Worm (Caenorhabditis elegans): Measurements from ENCODE around the gene Y64G10A.1.

The Y64G10A.1 gene

DNA sequence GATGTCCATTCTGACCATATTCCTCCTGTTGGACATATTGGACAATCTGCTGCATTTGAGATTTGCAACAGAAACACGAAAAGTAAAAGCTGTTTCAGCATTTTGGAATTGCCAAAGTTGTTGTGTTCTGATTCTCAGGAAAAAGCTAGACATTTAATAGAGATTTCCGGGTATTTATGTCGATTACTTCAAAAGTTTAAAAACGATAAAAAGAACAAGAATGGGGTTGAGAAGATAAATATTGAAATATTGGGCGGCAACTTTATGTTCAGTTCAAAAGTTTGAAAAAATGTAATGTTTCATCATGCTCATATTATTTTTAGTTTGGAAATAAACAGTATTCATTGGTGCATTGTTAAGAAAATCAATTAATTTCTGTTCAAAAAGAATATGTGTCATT, at the start of gene Y64G10A.1:
Y64G10A.1 (minus strand) TSS at position 101 of the 400 bp plus-strand sequence.
- no peak for TF ChIP-seq tab-1 (GFP tag; IDR thresholded peaks at IDR 0.05)
- no peak for TF ChIP-seq ref-1 (GFP tag; conservative IDR thresholded peaks at IDR 0.05)

DNA sequence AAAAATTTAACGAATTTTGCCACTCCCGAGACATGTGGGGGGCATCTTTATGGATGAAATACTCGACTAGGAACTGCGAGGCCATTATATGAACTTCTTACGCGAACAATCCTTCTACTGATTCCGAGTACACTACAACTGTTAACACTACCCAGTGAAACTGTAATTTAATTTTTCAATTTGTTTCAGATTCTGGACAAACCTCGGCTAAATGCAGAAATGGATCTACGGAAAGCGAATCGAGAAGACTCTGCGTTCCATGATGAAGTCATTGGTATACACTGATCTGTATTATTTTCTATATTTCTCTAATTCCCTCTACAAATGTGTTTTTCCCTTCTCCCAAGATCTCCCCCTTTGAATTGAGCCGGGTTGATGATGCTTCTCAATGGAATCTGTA, 46.0 kb upstream of the Y64G10A.1 start:
- TF ChIP-seq klf-2 (GFP tag; conservative IDR thresholded peaks at IDR 0.05) (no peak), ztf-29 (GFP tag; IDR thresholded peaks at IDR 0.05) (no peak), cog-1 (tag; optimal IDR thresholded peaks at IDR 0.05) (no peak), ztf-23 (GFP tag; IDR thresholded peaks at IDR 0.05) (no peak), tab-1 (GFP tag; IDR thresholded peaks at IDR 0.05) (no peak), med-1 (GFP tag; optimal IDR thresholded peaks at IDR 0.05; ENCODE audit: insufficient read depth) (no peak), T22C8.4 (GFP tag; IDR thresholded peaks at IDR 0.05) (no peak), ref-1 (GFP tag; conservative IDR thresholded peaks at IDR 0.05) (no peak), flt-1 (GFP tag; IDR thresholded peaks at IDR 0.05) (no peak)

ce11 chrIV:14276773-14277388, 38.0 kb upstream of the Y64G10A.1 start:
- no peak for TF ChIP-seq tab-1 (GFP tag; IDR thresholded peaks at IDR 0.05)
- no peak for TF ChIP-seq T22C8.4 (GFP tag; IDR thresholded peaks at IDR 0.05)
- TF ChIP-seq klf-2 (GFP tag; conservative IDR thresholded peaks at IDR 0.05), result no peak
- TF ChIP-seq flt-1 (GFP tag; IDR thresholded peaks at IDR 0.05), result no peak
- TF ChIP-seq cog-1 (tag; optimal IDR thresholded peaks at IDR 0.05), result no peak
- no peak for TF ChIP-seq ztf-29 (GFP tag; IDR thresholded peaks at IDR 0.05)
- TF ChIP-seq med-1 (GFP tag; optimal IDR thresholded peaks at IDR 0.05; ENCODE audit: insufficient read depth), result no peak
- no peak for TF ChIP-seq ref-1 (GFP tag; conservative IDR thresholded peaks at IDR 0.05)
- TF ChIP-seq ztf-23 (GFP tag; IDR thresholded peaks at IDR 0.05), result no peak

DNA sequence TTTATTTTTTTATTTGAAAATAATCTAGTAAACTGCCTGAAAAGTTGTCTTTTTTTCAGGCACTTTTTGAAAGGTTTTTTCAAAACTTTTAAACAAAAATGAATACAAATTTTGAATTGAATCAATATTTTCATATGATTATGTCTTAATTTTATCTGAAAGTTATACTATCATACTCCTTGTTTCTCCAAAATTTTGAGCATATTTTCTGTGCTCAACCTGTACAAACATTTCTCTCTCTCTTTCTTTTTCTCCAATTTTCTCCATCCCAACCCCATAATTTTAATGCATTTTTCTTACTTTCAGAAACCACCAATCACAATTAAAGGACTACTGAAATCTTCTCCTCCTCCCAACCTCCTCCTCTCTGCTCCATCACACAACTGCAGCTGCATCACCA, 37.3 kb upstream of the Y64G10A.1 start, which contains the start of gene ilcr-1:
ilcr-1 (plus strand) TSS at position 301 of the 400 bp plus-strand sequence.
- TF ChIP-seq T22C8.4 (GFP tag; IDR thresholded peaks at IDR 0.05) (no peak), ztf-23 (GFP tag; IDR thresholded peaks at IDR 0.05) (no peak), cog-1 (tag; optimal IDR thresholded peaks at IDR 0.05) (no peak), ref-1 (GFP tag; conservative IDR thresholded peaks at IDR 0.05) (no peak), klf-2 (GFP tag; conservative IDR thresholded peaks at IDR 0.05) (no peak)

DNA sequence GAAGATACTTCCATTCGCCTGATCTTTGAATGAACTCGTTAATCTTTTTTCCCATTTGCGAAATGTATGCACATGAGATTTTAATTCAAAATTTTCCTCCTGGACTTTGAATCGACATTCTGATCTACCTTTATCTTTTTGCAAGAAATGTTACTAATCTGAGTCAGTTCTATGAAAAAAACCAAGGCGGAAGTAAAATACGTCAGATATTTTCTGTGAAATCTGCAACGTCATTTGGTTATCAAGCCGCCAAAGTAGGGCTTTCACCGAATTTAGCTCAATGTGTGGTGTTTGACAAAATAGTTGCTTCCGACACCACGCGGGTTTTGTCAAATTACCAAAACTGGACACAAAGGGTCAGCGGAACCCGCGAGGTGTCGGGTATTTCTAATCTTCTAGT, 36.0 kb upstream of the Y64G10A.1 start:
- TF ChIP-seq klf-2 (GFP tag; conservative IDR thresholded peaks at IDR 0.05) (no peak), T22C8.4 (GFP tag; IDR thresholded peaks at IDR 0.05) (no peak), ztf-29 (GFP tag; IDR thresholded peaks at IDR 0.05) (no peak), med-1 (GFP tag; optimal IDR thresholded peaks at IDR 0.05; ENCODE audit: insufficient read depth) (no peak), tab-1 (GFP tag; IDR thresholded peaks at IDR 0.05) (no peak), ref-1 (GFP tag; conservative IDR thresholded peaks at IDR 0.05) (no peak), cog-1 (tag; optimal IDR thresholded peaks at IDR 0.05) (no peak), ztf-23 (GFP tag; IDR thresholded peaks at IDR 0.05) (no peak), flt-1 (GFP tag; IDR thresholded peaks at IDR 0.05) (no peak)

DNA sequence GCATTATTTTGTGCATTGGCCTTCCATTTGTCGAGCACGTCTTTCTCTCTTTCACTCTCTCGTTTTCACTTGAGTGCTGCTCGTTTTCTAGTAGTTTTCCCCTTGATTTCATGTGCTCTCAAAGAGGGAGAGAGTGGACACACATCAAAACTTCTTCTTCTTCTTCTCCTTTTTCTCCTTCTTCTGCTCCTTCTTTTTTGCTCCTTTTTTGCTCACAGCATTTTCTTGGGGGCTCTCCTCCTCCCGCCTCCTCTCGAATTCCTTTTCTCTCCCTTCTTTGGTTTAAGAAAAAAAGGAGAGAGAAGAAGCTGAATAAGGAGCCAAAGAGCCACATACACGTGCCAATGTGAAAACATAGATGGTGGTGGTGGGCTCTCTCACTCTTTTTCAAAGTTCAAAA, 33.7 kb upstream of the Y64G10A.1 start:
- no peak for TF ChIP-seq ztf-23 (GFP tag; IDR thresholded peaks at IDR 0.05)
- no peak for TF ChIP-seq flt-1 (GFP tag; IDR thresholded peaks at IDR 0.05)
- no peak for TF ChIP-seq ztf-29 (GFP tag; IDR thresholded peaks at IDR 0.05)
- no peak for TF ChIP-seq cog-1 (tag; optimal IDR thresholded peaks at IDR 0.05)
- no peak for TF ChIP-seq ref-1 (GFP tag; conservative IDR thresholded peaks at IDR 0.05)
- no peak for TF ChIP-seq med-1 (GFP tag; optimal IDR thresholded peaks at IDR 0.05; ENCODE audit: insufficient read depth)
- no peak for TF ChIP-seq tab-1 (GFP tag; IDR thresholded peaks at IDR 0.05)

ce11 chrIV:14269932-14270331, 31.1 kb upstream of the Y64G10A.1 start:
- TF ChIP-seq tab-1 (GFP tag; IDR thresholded peaks at IDR 0.05) (no peak), med-1 (GFP tag; optimal IDR thresholded peaks at IDR 0.05; ENCODE audit: insufficient read depth) (no peak), ztf-29 (GFP tag; IDR thresholded peaks at IDR 0.05) (no peak), cog-1 (tag; optimal IDR thresholded peaks at IDR 0.05) (no peak), klf-2 (GFP tag; conservative IDR thresholded peaks at IDR 0.05) (no peak), T22C8.4 (GFP tag; IDR thresholded peaks at IDR 0.05) (no peak), flt-1 (GFP tag; IDR thresholded peaks at IDR 0.05) (no peak), ref-1 (GFP tag; conservative IDR thresholded peaks at IDR 0.05) (no peak), ztf-23 (GFP tag; IDR thresholded peaks at IDR 0.05) (no peak)

ce11 chrIV:14268882-14269281, 30.0 kb upstream of the Y64G10A.1 start:
- TF ChIP-seq med-1 (GFP tag; optimal IDR thresholded peaks at IDR 0.05; ENCODE audit: insufficient read depth) (no peak), T22C8.4 (GFP tag; IDR thresholded peaks at IDR 0.05) (no peak), cog-1 (tag; optimal IDR thresholded peaks at IDR 0.05) (no peak), ztf-23 (GFP tag; IDR thresholded peaks at IDR 0.05) (no peak)

ce11 chrIV:14260761-14261160, 21.9 kb upstream of the Y64G10A.1 start:
- TF ChIP-seq ref-1 (GFP tag; conservative IDR thresholded peaks at IDR 0.05), result no peak
- TF ChIP-seq tab-1 (GFP tag; IDR thresholded peaks at IDR 0.05), result no peak
- no peak for TF ChIP-seq ztf-23 (GFP tag; IDR thresholded peaks at IDR 0.05)
- no peak for TF ChIP-seq cog-1 (tag; optimal IDR thresholded peaks at IDR 0.05)
- TF ChIP-seq klf-2 (GFP tag; conservative IDR thresholded peaks at IDR 0.05), result no peak
- no peak for TF ChIP-seq T22C8.4 (GFP tag; IDR thresholded peaks at IDR 0.05)
- no peak for TF ChIP-seq med-1 (GFP tag; optimal IDR thresholded peaks at IDR 0.05; ENCODE audit: insufficient read depth)
- no peak for TF ChIP-seq ztf-29 (GFP tag; IDR thresholded peaks at IDR 0.05)
- TF ChIP-seq flt-1 (GFP tag; IDR thresholded peaks at IDR 0.05), result no peak

DNA sequence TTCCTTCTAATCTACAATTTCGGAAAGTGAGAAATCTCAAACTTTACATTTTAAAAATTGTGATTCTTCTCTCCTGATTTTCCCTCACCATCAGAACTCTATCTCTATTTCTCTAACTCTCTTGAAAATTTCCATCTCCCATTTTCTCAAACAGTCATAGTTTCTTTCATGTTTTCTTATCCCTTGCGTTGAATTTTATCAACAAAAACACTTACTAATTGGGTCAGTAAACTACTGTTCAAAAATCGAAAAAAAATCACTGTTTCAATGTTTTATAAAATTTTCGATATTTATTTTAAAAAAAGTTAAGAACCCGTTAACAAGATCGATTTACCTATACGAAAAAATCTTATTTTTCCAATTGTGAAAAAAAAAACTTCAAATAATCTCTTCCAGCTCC, 20.3 kb upstream of the Y64G10A.1 start:
- TF ChIP-seq ztf-23 (GFP tag; IDR thresholded peaks at IDR 0.05) (no peak), tab-1 (GFP tag; IDR thresholded peaks at IDR 0.05) (no peak), cog-1 (tag; optimal IDR thresholded peaks at IDR 0.05) (no peak), T22C8.4 (GFP tag; IDR thresholded peaks at IDR 0.05) (no peak), med-1 (GFP tag; optimal IDR thresholded peaks at IDR 0.05; ENCODE audit: insufficient read depth) (no peak), klf-2 (GFP tag; conservative IDR thresholded peaks at IDR 0.05) (no peak), flt-1 (GFP tag; IDR thresholded peaks at IDR 0.05) (no peak), ztf-29 (GFP tag; IDR thresholded peaks at IDR 0.05) (no peak), ref-1 (GFP tag; conservative IDR thresholded peaks at IDR 0.05) (no peak)
